Worm (Caenorhabditis elegans) whole organism, L4 larva: ENCODE results near the gene fbxa-148.

Experiments
- Y75B8A.6 ChIP-seq: fragments of 200-800 bp; sonication (Bioruptor generic); IDR thresholded peaks from 2 replicates; pipeline ENCODE4 v1.3.6; 2022; ENCODE audit warnings: missing genetic modification reagents, missing genetic modification characterization, missing compliant biosample characterization
- aha-1 ChIP-seq: fragments of 150-350 bp; peaks from one replicate; lab custom pipeline; 2014; ENCODE audit warnings: missing biosample characterization, missing genetic modification characterization
- ceh-32 ChIP-seq: sonication (generic microtip); optimal IDR thresholded peaks from 2 replicates; lab custom pipeline; 2016; ENCODE audit warnings: mild to moderate bottlenecking, missing genetic modification characterization, missing compliant biosample characterization; ENCODE audit not compliant: poor library complexity
- ceh-82 ChIP-seq: sonication (generic microtip); optimal IDR thresholded peaks from 2 replicates; lab custom pipeline; 2017; ENCODE audit warnings: missing biosample characterization, missing genetic modification characterization
- cey-2 ChIP-seq: sonication (generic microtip); optimal IDR thresholded peaks from 3 replicates; lab custom pipeline; 2017; ENCODE audit warnings: missing genetic modification characterization, mild to moderate bottlenecking, missing compliant biosample characterization, antibody characterized with exemption, borderline replicate concordance; ENCODE audit not compliant: insufficient read depth
- dmd-9 ChIP-seq: fragments of 200-800 bp; sonication (Bioruptor generic); IDR thresholded peaks from 2 replicates; pipeline ENCODE4 v1.3.6; 2022; ENCODE audit warnings: missing genetic modification reagents, missing genetic modification characterization, missing compliant biosample characterization
- fkh-10 ChIP-seq: fragments of 150-350 bp; optimal IDR thresholded peaks from 2 replicates; lab custom pipeline; 2014; ENCODE audit warnings: missing biosample characterization, missing genetic modification reagents, missing genetic modification characterization
- lin-39 ChIP-seq: fragments of 150-350 bp; optimal IDR thresholded peaks from 2 replicates; lab custom pipeline; 2014; ENCODE audit warnings: missing biosample characterization, missing genetic modification reagents, missing genetic modification characterization
- mdt-29 ChIP-seq: fragments of 200-800 bp; sonication (Bioruptor generic); IDR thresholded peaks from 2 replicates; pipeline ENCODE4 v1.3.6; 2022; ENCODE audit warnings: missing genetic modification reagents, missing genetic modification characterization, missing compliant biosample characterization
- nhr-11 ChIP-seq: fragments of 150-350 bp; optimal IDR thresholded peaks from 2 replicates; lab custom pipeline; 2014; ENCODE audit warnings: missing biosample characterization, missing genetic modification characterization
- nhr-41 ChIP-seq: fragments of 200-800 bp; sonication (Bioruptor generic); IDR thresholded peaks from 2 replicates; pipeline ENCODE4 v1.3.6; 2022; ENCODE audit warnings: missing genetic modification reagents, missing genetic modification characterization, missing compliant biosample characterization
- nhr-77 ChIP-seq: fragments of 150-350 bp; optimal IDR thresholded peaks from 2 replicates; lab custom pipeline; 2014; ENCODE audit warnings: missing biosample characterization, missing genetic modification characterization
- pha-4 ChIP-seq, 2 experiments: fragments of 150-350 bp in 1 of 2; fragments of 200-800 bp in 1 of 2; sonication (Bioruptor generic) in 1 of 2; IDR thresholded peaks in 1 of 2; optimal IDR thresholded peaks in 1 of 2; 2 replicates each; pipeline versions ENCODE4 v1.3.6 to Lab custom; 2014 to 2022; ENCODE audit warnings: missing genetic modification characterization in 2 of 2, missing genetic modification reagents in 2 of 2, missing biosample characterization in 1 of 2, missing compliant biosample characterization in 1 of 2
- zip-11 ChIP-seq: fragments of 200-800 bp; sonication (Bioruptor generic); IDR thresholded peaks from 2 replicates; pipeline ENCODE4 v1.3.6; 2022; ENCODE audit warnings: missing genetic modification characterization, missing compliant biosample characterization

- TF ChIP-seq cey-2 (no peak), lin-39 (tag; lab: Kevin White, UChicago) (no peak), Y75B8A.6 (GFP tag; lab: Robert Waterston, UW) (no peak), fkh-10 (GFP tag; lab: Kevin White, UChicago) (no peak), dmd-9 (GFP tag; lab: Robert Waterston, UW) (no peak), aha-1 (tag; lab: Kevin White, UChicago) (no peak), nhr-77 (tag; lab: Kevin White, UChicago) (no peak), nhr-41 (GFP tag; lab: Robert Waterston, UW) (no peak), pha-4 (GFP tag; IDR thresholded peaks at IDR 0.05; lab: Robert Waterston, UW) (no peak), pha-4 (tag; optimal IDR thresholded peaks at IDR 0.05; lab: Kevin White, UChicago) (no peak), mdt-29 (no peak), ceh-32 (tag; lab: Kevin White, UChicago) (no peak), zip-11 (GFP tag; lab: Robert Waterston, UW) (no peak), ceh-82 (tag; lab: Kevin White, UChicago) (no peak), nhr-11 (tag; lab: Kevin White, UChicago) (no peak)
Measured at ce11 chrV:16980368-16980767, 41.5 kb downstream of the fbxa-148 start, which contains the start of gene srz-54.
